Worm (Caenorhabditis elegans): ENCODE data around the gene nhr-7.
A peak's percentile ranks its signal among the peaks of the same experiment; 100 is the strongest.

nhr-7 gene

DNA sequence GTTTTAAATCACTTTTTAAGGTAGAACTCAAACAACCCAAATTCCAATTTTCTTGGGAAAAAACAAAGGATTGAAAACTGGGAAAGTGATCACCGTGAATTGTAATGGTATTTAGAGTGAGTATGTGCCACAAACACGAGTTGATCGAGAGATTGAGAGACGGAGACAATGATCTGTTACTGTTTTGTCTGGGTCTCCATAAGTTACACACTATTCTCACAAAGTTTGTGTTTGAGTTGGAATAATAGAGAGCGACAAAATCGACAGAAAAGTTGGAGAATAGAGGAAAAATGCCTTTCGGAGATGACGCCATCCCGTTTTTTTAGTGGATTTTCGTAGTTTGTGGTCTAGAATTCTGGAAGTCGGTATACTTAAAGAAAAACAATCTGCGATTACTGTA is at the start of gene nhr-7:
Gene nhr-7, minus strand, starts transcription at position 101 of the 400 bp plus-strand sequence.
- TF ChIP-seq gmeb-1 (tag; optimal IDR thresholded peaks at IDR 0.05) (no peak), nhr-129 (tag; optimal IDR thresholded peaks at IDR 0.05) (peak; percentile 32), egl-27 (tag; optimal IDR thresholded peaks at IDR 0.05) (no peak), nhr-6 (tag; optimal IDR thresholded peaks at IDR 0.05) (no peak), zag-1 (tag; optimal IDR thresholded peaks at IDR 0.05) (no peak)

- TF ChIP-seq ztf-11 (tag; optimal IDR thresholded peaks at IDR 0.05) (no peak), nhr-77 (tag; optimal IDR thresholded peaks at IDR 0.05) (no peak), ztf-4 (tag; optimal IDR thresholded peaks at IDR 0.05) (no peak), unc-62 (GFP tag; optimal IDR thresholded peaks at IDR 0.05) (no peak), sem-4 (tag; optimal IDR thresholded peaks at IDR 0.05) (no peak), dmd-4 (tag; optimal IDR thresholded peaks at IDR 0.05) (no peak), sma-3 (GFP tag; optimal IDR thresholded peaks at IDR 0.05) (no peak), lsy-2 (tag; optimal IDR thresholded peaks at IDR 0.05) (no peak)
Observed at ce11 chrIV:11320500-11320899, 49.3 kb upstream of the nhr-7 start, which contains the start of gene edg-1. Gene edg-1 (plus strand): TSS chrIV:11320800.

ce11 chrIV:11319884-11320362 is 48.8 kb upstream of the nhr-7 start, which contains the start of gene B0035.18:
Gene B0035.18 (plus strand): TSS chrIV:11320312.
- TF ChIP-seq ztf-1 (GFP tag; conservative IDR thresholded peaks at IDR 0.05) (no peak), blmp-1 (tag; optimal IDR thresholded peaks at IDR 0.05; ENCODE audit: insufficient read depth) (no peak), nhr-25 (tag; optimal IDR thresholded peaks at IDR 0.05) (no peak), unc-55 (GFP tag; optimal IDR thresholded peaks at IDR 0.05) (no peak), lin-11 (tag; optimal IDR thresholded peaks at IDR 0.05) (no peak), unc-39 (tag; optimal IDR thresholded peaks at IDR 0.05) (no peak), lin-39 (tag; optimal IDR thresholded peaks at IDR 0.05) (no peak), nhr-11 (tag; optimal IDR thresholded peaks at IDR 0.05) (no peak), ama-1 (optimal IDR thresholded peaks at IDR 0.05) (no peak), nhr-77 (tag; optimal IDR thresholded peaks at IDR 0.05) (no peak), fos-1 (tag; optimal IDR thresholded peaks at IDR 0.05) (no peak), unc-62 (GFP tag; optimal IDR thresholded peaks at IDR 0.05) (no peak), ceh-82 (tag; optimal IDR thresholded peaks at IDR 0.05) (no peak), F13H6.1 (tag; optimal IDR thresholded peaks at IDR 0.05) (no peak), elt-3 (tag; optimal IDR thresholded peaks at IDR 0.05) (no peak), lin-13 (GFP tag; optimal IDR thresholded peaks at IDR 0.05) (no peak), gmeb-1 (tag; optimal IDR thresholded peaks at IDR 0.05) (no peak)

DNA sequence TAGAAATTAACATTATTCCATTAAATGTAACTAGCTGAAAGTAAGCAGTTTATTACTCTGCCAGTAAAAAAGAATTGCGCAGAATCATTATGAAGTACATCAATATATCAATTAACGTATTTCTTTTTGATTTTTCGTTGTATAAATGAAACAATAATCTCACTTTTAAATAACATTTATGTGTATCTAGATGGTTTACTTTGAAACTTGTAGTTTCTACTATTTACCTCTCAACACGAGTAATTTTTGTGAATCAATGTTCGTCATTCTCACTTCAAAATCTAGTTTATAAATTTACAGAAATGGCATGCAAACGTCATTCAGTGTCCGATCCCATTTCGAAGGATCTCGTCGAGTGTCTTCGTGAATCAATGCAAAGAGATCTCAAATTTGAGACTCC is 46.0 kb upstream of the nhr-7 start, which contains the start of gene gspd-1:
Gene gspd-1, plus strand, starts transcription at position 301 of the 400 bp plus-strand sequence.
- TF ChIP-seq egl-27 (tag; optimal IDR thresholded peaks at IDR 0.05) (no peak), unc-39 (tag; optimal IDR thresholded peaks at IDR 0.05) (no peak), unc-62 (GFP tag; optimal IDR thresholded peaks at IDR 0.05) (no peak), mdl-1 (tag; optimal IDR thresholded peaks at IDR 0.05) (no peak), ceh-16 (tag; optimal IDR thresholded peaks at IDR 0.05) (no peak), mbf-1 (tag; optimal IDR thresholded peaks at IDR 0.05) (no peak), lin-39 (tag; optimal IDR thresholded peaks at IDR 0.05) (no peak)

DNA sequence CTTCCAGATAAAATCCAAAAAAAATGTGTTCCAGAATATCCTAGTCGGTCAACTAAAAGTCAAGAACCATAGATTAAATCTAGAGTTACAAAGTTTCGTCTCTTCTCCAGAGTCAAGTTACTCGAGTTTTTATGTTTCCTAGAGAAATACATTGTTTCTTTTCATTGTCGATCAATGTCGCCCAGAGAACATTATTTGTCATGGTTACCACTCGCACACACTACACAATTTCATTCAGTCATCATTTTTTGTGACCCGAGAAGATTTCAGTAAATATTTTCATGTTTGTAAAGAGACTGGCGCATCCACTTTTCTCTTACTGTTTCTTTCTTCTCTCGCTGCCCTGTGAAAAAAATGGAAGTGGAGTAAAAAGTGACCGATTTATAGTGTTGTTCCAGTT is 45.5 kb upstream of the nhr-7 start:
- TF ChIP-seq ztf-11 (tag; optimal IDR thresholded peaks at IDR 0.05) (no peak), nhr-237 (tag; optimal IDR thresholded peaks at IDR 0.05) (no peak)

- no peak for TF ChIP-seq sem-4 (tag; optimal IDR thresholded peaks at IDR 0.05)
- TF ChIP-seq nhr-237 (tag; optimal IDR thresholded peaks at IDR 0.05), result no peak
- no peak for TF ChIP-seq ztf-1 (GFP tag; conservative IDR thresholded peaks at IDR 0.05)
- TF ChIP-seq lsy-2 (tag; optimal IDR thresholded peaks at IDR 0.05), result peak in 1 of 2 experiments; percentile 0
Observed at ce11 chrIV:11316106-11316505, 44.9 kb upstream of the nhr-7 start.

ce11 chrIV:11315688-11316087 is 44.5 kb upstream of the nhr-7 start:
- no peak for TF ChIP-seq R02D3.7 (tag; optimal IDR thresholded peaks at IDR 0.05)
- no peak for TF ChIP-seq ZK546.5 (tag; optimal IDR thresholded peaks at IDR 0.05)
- TF ChIP-seq ztf-11 (tag; optimal IDR thresholded peaks at IDR 0.05), result no peak
- TF ChIP-seq lin-11 (tag; optimal IDR thresholded peaks at IDR 0.05), result no peak
- TF ChIP-seq nhr-6 (tag; optimal IDR thresholded peaks at IDR 0.05), result no peak
- TF ChIP-seq nhr-11 (tag; optimal IDR thresholded peaks at IDR 0.05), result no peak
- TF ChIP-seq crh-2 (tag; optimal IDR thresholded peaks at IDR 0.05), result no peak
- TF ChIP-seq elt-3 (tag; optimal IDR thresholded peaks at IDR 0.05), result no peak
- TF ChIP-seq F13H6.1 (tag; optimal IDR thresholded peaks at IDR 0.05), result no peak
- TF ChIP-seq snpc-4 (tag; optimal IDR thresholded peaks at IDR 0.05), result no peak
- TF ChIP-seq blmp-1 (tag; optimal IDR thresholded peaks at IDR 0.05; ENCODE audit: insufficient read depth), result no peak
- TF ChIP-seq Y55F3AM.14 (GFP tag; optimal IDR thresholded peaks at IDR 0.05), result no peak
- TF ChIP-seq aly-2 (tag; optimal IDR thresholded peaks at IDR 0.05), result no peak
